Worm (Caenorhabditis elegans): Measurements from ENCODE around the gene dpy-19.

dpy-19 gene

DNA sequence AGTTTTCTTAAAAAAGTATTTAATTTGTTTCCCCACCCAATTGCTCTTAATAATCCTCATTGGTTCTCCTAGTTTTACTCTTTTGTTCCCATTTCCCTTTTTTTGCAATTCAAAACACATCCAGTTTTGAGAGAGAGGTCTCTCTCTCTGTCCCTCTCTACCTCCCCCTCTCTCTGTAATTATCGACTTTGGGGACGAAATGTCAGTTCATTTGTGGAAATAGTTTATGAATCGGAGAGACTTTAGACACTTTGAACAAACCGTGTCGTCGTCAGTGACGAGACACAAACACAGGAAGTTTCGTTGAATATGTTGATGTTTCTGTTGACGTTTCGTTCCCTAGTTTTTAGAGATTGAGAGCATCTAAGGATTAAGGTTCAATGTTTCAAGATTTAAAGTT, 4.1 kb downstream of the dpy-19 start:
- TF ChIP-seq cey-2 (tag; optimal IDR thresholded peaks at IDR 0.05; ENCODE audit: borderline replicate concordance, insufficient read depth) = no peak
- TF ChIP-seq unc-62 (GFP tag; optimal IDR thresholded peaks at IDR 0.05 in 1 of 2) = peak in 1 of 2 experiments; percentile 86
- TF ChIP-seq unc-62 (tag; optimal IDR thresholded peaks at IDR 0.05) = no peak

DNA sequence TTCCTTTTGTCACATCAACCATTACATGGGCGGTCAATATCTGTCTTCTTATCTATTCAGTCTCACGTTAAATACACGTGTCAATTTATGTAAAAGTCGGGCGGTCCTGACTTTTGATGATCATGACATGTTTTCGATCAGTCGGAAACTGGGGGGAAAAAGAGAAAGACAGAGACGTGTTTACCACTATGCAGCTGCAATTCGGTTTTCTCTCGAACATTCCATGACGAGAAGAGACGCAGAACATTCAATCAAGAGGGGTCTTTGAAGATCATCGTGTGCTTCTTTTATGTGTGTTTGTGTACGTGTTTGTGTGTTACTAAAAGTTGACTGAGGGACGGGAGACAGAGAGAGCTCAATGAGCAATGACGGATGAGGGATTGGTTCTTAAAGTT, 8.9 kb downstream of the dpy-19 start:
- TF ChIP-seq aly-2 (tag; optimal IDR thresholded peaks at IDR 0.05) = no peak
- TF ChIP-seq daf-8 (GFP tag; IDR thresholded peaks at IDR 0.05) = no peak
- 0 out of 2 replicates have a peak, but pooled peaks have one; percentile 6 for TF ChIP-seq lim-7 (GFP tag; IDR thresholded peaks at IDR 0.05)
- TF ChIP-seq lin-29 (GFP tag; IDR thresholded peaks at IDR 0.05) = no peak
- TF ChIP-seq fos-1 (tag; optimal IDR thresholded peaks at IDR 0.05) = no peak
- peak; percentile 58 for TF ChIP-seq dpl-1 (GFP tag; optimal IDR thresholded peaks at IDR 0.05)
- peak; percentile 71 for TF ChIP-seq ctbp-1 (GFP tag; IDR thresholded peaks at IDR 0.05)
- peak; percentile 92; the same call in 1 of the 2 replicates for TF ChIP-seq ceh-20 (GFP tag; IDR thresholded peaks at IDR 0.05)
- peak; percentile 97 to 99 for TF ChIP-seq daf-16 (GFP tag; optimal IDR thresholded peaks at IDR 0.05)
- peak; percentile 99 for TF ChIP-seq daf-16 (tag; optimal IDR thresholded peaks at IDR 0.05)
- TF ChIP-seq nhr-6 (tag; optimal IDR thresholded peaks at IDR 0.05) = no peak
- peak; percentile 72 for TF ChIP-seq spr-1 (tag; optimal IDR thresholded peaks at IDR 0.05)
- peak; percentile 98 for TF ChIP-seq mxl-3 (GFP tag; optimal IDR thresholded peaks at IDR 0.05)
- TF ChIP-seq hif-1 (tag; optimal IDR thresholded peaks at IDR 0.05) = peak; percentile 88 to 90
- no peak for TF ChIP-seq ceh-82 (tag; optimal IDR thresholded peaks at IDR 0.05)
- TF ChIP-seq ces-1 (GFP tag; optimal IDR thresholded peaks at IDR 0.05) = no peak
- TF ChIP-seq skn-1 (tag; optimal IDR thresholded peaks at IDR 0.05) = peak; percentile 53
- no peak for TF ChIP-seq lir-3 (tag; optimal IDR thresholded peaks at IDR 0.05)
- TF ChIP-seq tra-1 (GFP tag; IDR thresholded peaks at IDR 0.05) = peak; percentile 96
- TF ChIP-seq ztf-7 (tag; optimal IDR thresholded peaks at IDR 0.05) = peak; percentile 72
- TF ChIP-seq duxl-1 (tag; optimal IDR thresholded peaks at IDR 0.05; ENCODE audit: poor library complexity) = no peak
- no peak for TF ChIP-seq nhr-41 (GFP tag; IDR thresholded peaks at IDR 0.05)
- no peak for TF ChIP-seq D1046.2 (GFP tag; IDR thresholded peaks at IDR 0.05)
- peak; percentile 97 for TF ChIP-seq nhr-48 (tag; optimal IDR thresholded peaks at IDR 0.05)
- peak; percentile 77; the same call in 1 of the 2 replicates for TF ChIP-seq T26A8.4 (GFP tag; IDR thresholded peaks at IDR 0.05)
- TF ChIP-seq T20F7.1 (GFP tag; optimal IDR thresholded peaks at IDR 0.05) = peak; percentile 82
- peak; percentile 89 for TF ChIP-seq lin-1 (GFP tag; IDR thresholded peaks at IDR 0.05)
- no peak for TF ChIP-seq zip-11 (GFP tag; IDR thresholded peaks at IDR 0.05)
- TF ChIP-seq ceh-44 (GFP tag; IDR thresholded peaks at IDR 0.05) = no peak
- TF ChIP-seq hmg-1.1 (GFP tag; IDR thresholded peaks at IDR 0.05) = peak; percentile 78
- peak; percentile 77 for TF ChIP-seq pha-4 (GFP tag; IDR thresholded peaks at IDR 0.05)
- peak; percentile 97 for TF ChIP-seq pha-4 (tag; optimal IDR thresholded peaks at IDR 0.05)
- no peak for TF ChIP-seq dmd-9 (GFP tag; IDR thresholded peaks at IDR 0.05)
- TF ChIP-seq dve-1 (tag; optimal IDR thresholded peaks at IDR 0.05; ENCODE audit: insufficient read depth) = peak; percentile 96
- TF ChIP-seq zfp-2 (tag; optimal IDR thresholded peaks at IDR 0.05) = no peak
- peak; percentile 68 for TF ChIP-seq egl-27 (tag; optimal IDR thresholded peaks at IDR 0.05)
- peak; percentile 89 for TF ChIP-seq nhr-28 (tag; optimal IDR thresholded peaks at IDR 0.05)
- TF ChIP-seq rbr-2 (tag; optimal IDR thresholded peaks at IDR 0.05) = peak; percentile 90
- TF ChIP-seq arid-1 (GFP tag; conservative IDR thresholded peaks at IDR 0.05) = 0 out of 2 replicates have a peak, but pooled peaks have one; percentile 36
- TF ChIP-seq hlh-11 (tag; optimal IDR thresholded peaks at IDR 0.05) = peak; percentile 99
- no peak for TF ChIP-seq ZK337.2 (GFP tag; IDR thresholded peaks at IDR 0.05)
- peak; percentile 84 for TF ChIP-seq gei-8 (GFP tag; optimal IDR thresholded peaks at IDR 0.05)
- no peak for TF ChIP-seq egl-43 (GFP tag; IDR thresholded peaks at IDR 0.05)
- TF ChIP-seq mep-1 (tag; optimal IDR thresholded peaks at IDR 0.05) = peak; percentile 90
- TF ChIP-seq dmd-8 (GFP tag; IDR thresholded peaks at IDR 0.05) = no peak
- no peak for TF ChIP-seq snpc-1.2 (GFP tag; IDR thresholded peaks at IDR 0.05)
- no peak for TF ChIP-seq madf-5 (GFP tag; IDR thresholded peaks at IDR 0.05)
- no peak for TF ChIP-seq attf-4 (tag; optimal IDR thresholded peaks at IDR 0.05)

All from whole organism, L4 larva.